Fruit fly (Drosophila melanogaster) whole organism, prepupa: ENCODE results near the gene CG7914.

Source experiments
- Blimp-1 ChIP-seq: fragments of 200-800 bp; sonication (Bioruptor generic); optimal IDR thresholded peaks from 3 replicates; lab custom pipeline; 2017; ENCODE audit warnings: missing biosample characterization, missing genetic modification characterization, mild to moderate bottlenecking, moderate library complexity, missing genetic modification reagents
- CG11294 ChIP-seq: fragments of 200-800 bp; sonication (Bioruptor generic); IDR thresholded peaks from 2 replicates; pipeline ENCODE4 v1.3.6; 2022; ENCODE audit warnings: missing biosample characterization, missing genetic modification characterization
- CG15336 ChIP-seq: fragments of 200-800 bp; sonication (Bioruptor generic); IDR thresholded peaks from 2 replicates; pipeline ENCODE4 v1.3.6; 2022; ENCODE audit warnings: missing biosample characterization, missing genetic modification characterization
- CG6792 ChIP-seq: fragments of 200-800 bp; sonication (Bioruptor generic); optimal IDR thresholded peaks from 3 replicates; lab custom pipeline; 2016; ENCODE audit warnings: missing biosample characterization, missing genetic modification characterization
- CG8632 ChIP-seq: fragments of 200-800 bp; sonication (Bioruptor generic); optimal IDR thresholded peaks from 3 replicates; lab custom pipeline; 2016; ENCODE audit warnings: missing biosample characterization, missing genetic modification characterization
- Eip93F ChIP-seq: fragments of 200-800 bp; sonication (Bioruptor generic); optimal IDR thresholded peaks from 2 replicates; lab custom pipeline; 2016; ENCODE audit warnings: missing biosample characterization, mild to moderate bottlenecking, missing genetic modification characterization
- Hr39 ChIP-seq: fragments of 200-800 bp; sonication (Bioruptor generic); optimal IDR thresholded peaks from 2 replicates; lab custom pipeline; 2016; ENCODE audit warnings: missing biosample characterization, missing genetic modification characterization
- Sox15 ChIP-seq: fragments of 200-800 bp; sonication (Bioruptor generic); optimal IDR thresholded peaks from 3 replicates; lab custom pipeline; 2016; ENCODE audit warnings: missing biosample characterization, missing genetic modification characterization
- achi ChIP-seq: fragments of 200-800 bp; sonication (Bioruptor generic); optimal IDR thresholded peaks from 3 replicates; lab custom pipeline; 2016; ENCODE audit warnings: missing biosample characterization, missing genetic modification characterization
- dsx ChIP-seq: fragments of 200-800 bp; optimal IDR thresholded peaks from 3 replicates; lab custom pipeline; 2019; ENCODE audit warnings: missing biosample characterization, mild to moderate bottlenecking, missing genetic modification characterization, moderate library complexity; ENCODE audit not compliant: poor library complexity, severe bottlenecking
- spab ChIP-seq: fragments of 200-800 bp; sonication (Bioruptor generic); optimal IDR thresholded peaks from 2 replicates; lab custom pipeline; 2017; ENCODE audit warnings: missing biosample characterization, mild to moderate bottlenecking, missing genetic modification characterization, missing genetic modification reagents
- topi ChIP-seq: fragments of 200-800 bp; sonication (Bioruptor generic); optimal IDR thresholded peaks from 3 replicates; lab custom pipeline; 2016; ENCODE audit warnings: missing biosample characterization, missing genetic modification characterization

DNA sequence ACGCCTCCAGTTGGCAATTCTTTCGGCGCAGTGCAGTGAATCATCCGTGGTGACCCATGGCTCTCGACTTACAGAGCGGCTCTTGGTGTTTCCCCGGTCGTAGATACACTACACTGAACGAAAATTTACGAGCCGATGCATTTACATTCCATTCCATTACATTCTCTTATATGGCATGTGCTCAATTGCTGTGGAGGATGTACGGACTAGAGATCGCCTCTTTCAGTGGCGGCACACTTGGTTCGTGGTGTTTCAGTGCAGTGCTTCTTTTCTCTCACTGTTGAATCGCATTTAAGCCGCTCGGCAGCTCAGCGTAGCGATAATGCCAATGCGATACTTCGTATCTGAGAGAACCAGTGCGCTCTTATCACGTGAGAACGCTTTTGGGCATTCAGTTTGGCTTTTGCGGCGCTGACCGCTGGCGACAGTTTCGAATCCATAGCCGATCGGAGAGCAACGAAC, 5.6 kb downstream of the CG7914 start, which contains the start of gene Mec2:
- peak; percentile 85 for TF ChIP-seq Hr39 (GFP tag; lab: Kevin White, UChicago)
- peak; percentile 65 for TF ChIP-seq CG15336 (GFP tag; lab: Robert Waterston, UW)
- TF ChIP-seq Eip93F (GFP tag; lab: Kevin White, UChicago) = peak; percentile 68
- peak; percentile 43 for TF ChIP-seq Blimp-1 (GFP tag; lab: Kevin White, UChicago)
- TF ChIP-seq CG11294 (GFP tag; lab: Robert Waterston, UW) = 0 out of 2 replicates have a peak, but pooled peaks have one; percentile 26
- TF ChIP-seq Sox15 (GFP tag; lab: Kevin White, UChicago) = peak; percentile 64
- TF ChIP-seq spab (GFP tag; lab: Kevin White, UChicago) = peak; percentile 59
- peak; percentile 62 for TF ChIP-seq achi (GFP tag; lab: Kevin White, UChicago)
- peak; percentile 83 for TF ChIP-seq CG6792 (GFP tag; lab: Kevin White, UChicago)
- TF ChIP-seq topi (GFP tag; lab: Kevin White, UChicago) = peak; percentile 72
- peak; percentile 68 for TF ChIP-seq dsx (GFP tag; lab: Kevin White, UChicago)
- peak; percentile 72 for TF ChIP-seq CG8632 (GFP tag; lab: Kevin White, UChicago)
